Fruit fly (Drosophila melanogaster) whole organism, prepupa: ENCODE data around the gene CG4629.

Source experiments
- CG11294 ChIP-seq: fragments of 200-800 bp; sonication (Bioruptor generic); IDR thresholded peaks from 2 replicates; pipeline ENCODE4 v1.3.6; 2022; ENCODE audit warnings: missing biosample characterization, missing genetic modification characterization
- CG11762 ChIP-seq: fragments of 200-800 bp; sonication (Bioruptor generic); optimal IDR thresholded peaks from 3 replicates; lab custom pipeline; 2016; ENCODE audit warnings: missing biosample characterization, missing genetic modification characterization; ENCODE audit not compliant: insufficient read depth
- CG11902 ChIP-seq: fragments of 200-800 bp; sonication (Bioruptor generic); optimal IDR thresholded peaks from 3 replicates; lab custom pipeline; 2016; ENCODE audit warnings: missing biosample characterization, missing genetic modification characterization
- CG1621 ChIP-seq: fragments of 200-800 bp; sonication (Bioruptor generic); optimal IDR thresholded peaks from 3 replicates; lab custom pipeline; 2018; ENCODE audit warnings: missing biosample characterization, mild to moderate bottlenecking, missing genetic modification characterization
- CG4318 ChIP-seq: fragments of 200-800 bp; sonication (Bioruptor generic); optimal IDR thresholded peaks from 3 replicates; lab custom pipeline; 2017; ENCODE audit warnings: missing biosample characterization, mild to moderate bottlenecking, missing genetic modification characterization
- CG6808 ChIP-seq: fragments of 200-800 bp; sonication (Bioruptor generic); optimal IDR thresholded peaks from 3 replicates; lab custom pipeline; 2017; ENCODE audit warnings: missing biosample characterization, missing genetic modification characterization, mild to moderate bottlenecking, moderate library complexity, missing genetic modification reagents
- CG7368 ChIP-seq: fragments of 200-800 bp; sonication (Bioruptor generic); optimal IDR thresholded peaks from 3 replicates; lab custom pipeline; 2016; ENCODE audit warnings: missing biosample characterization, missing genetic modification characterization
- CG8119 ChIP-seq: fragments of 200-800 bp; sonication (Bioruptor generic); IDR thresholded peaks from 3 replicates; pipeline ENCODE4 v1.3.6; 2022; ENCODE audit warnings: missing biosample characterization, missing genetic modification characterization
- Hr39 ChIP-seq: fragments of 200-800 bp; sonication (Bioruptor generic); optimal IDR thresholded peaks from 2 replicates; lab custom pipeline; 2016; ENCODE audit warnings: missing biosample characterization, missing genetic modification characterization
- dsx ChIP-seq: fragments of 200-800 bp; optimal IDR thresholded peaks from 3 replicates; lab custom pipeline; 2019; ENCODE audit warnings: missing biosample characterization, mild to moderate bottlenecking, missing genetic modification characterization, moderate library complexity; ENCODE audit not compliant: poor library complexity, severe bottlenecking
- salr ChIP-seq, 2 experiments: fragments of 200-800 bp; sonication (Bioruptor generic); optimal IDR thresholded peaks; 3 replicates each; lab custom pipeline; 2016 to 2018; ENCODE audit warnings: missing biosample characterization in 2 of 2, missing genetic modification characterization in 2 of 2, mild to moderate bottlenecking in 1 of 2

- TF ChIP-seq CG1621 (tag; lab: Kevin White, UChicago): no peak
- no peak for TF ChIP-seq CG6808
- TF ChIP-seq CG11762: no peak
- no peak for TF ChIP-seq CG11294 (GFP tag; lab: Robert Waterston, UW)
- TF ChIP-seq dsx: no peak
- TF ChIP-seq CG11902: no peak
- no peak for TF ChIP-seq Hr39
- no peak for TF ChIP-seq CG4318 (GFP tag; lab: Kevin White, UChicago)
- no peak for TF ChIP-seq salr (GFP tag; optimal IDR thresholded peaks at IDR 0.05; lab: Kevin White, UChicago)
- no peak for TF ChIP-seq CG8119 (GFP tag; lab: Robert Waterston, UW)
- no peak for TF ChIP-seq CG7368 (GFP tag; lab: Kevin White, UChicago)
These were observed 26.1 kb upstream of the CG4629 start for dm6 chr2L:1128344-1128931.
